Fruit fly (Drosophila melanogaster): ENCODE measurements around the gene CG8813.

The CG8813 gene

dm6 chr2L:2865560-2866309 lies 3.7 kb upstream of the CG8813 start (continued):
- TF ChIP-seq CG1832 (GFP tag; optimal IDR thresholded peaks at IDR 0.05) (no peak), CG4730 (GFP tag; IDR thresholded peaks at IDR 0.05) (no peak), Ets97D (GFP tag; optimal IDR thresholded peaks at IDR 0.05) (no peak), CG34376 (GFP tag; optimal IDR thresholded peaks at IDR 0.05) (peak; percentile 57), sug (tag; optimal IDR thresholded peaks at IDR 0.05) (peak; percentile 69), CHES-1-like (GFP tag; optimal IDR thresholded peaks at IDR 0.05) (no peak), CG33213 (GFP tag; optimal IDR thresholded peaks at IDR 0.05) (no peak), Bdp1 (GFP tag; optimal IDR thresholded peaks at IDR 0.05) (no peak), CG10543 (GFP tag; optimal IDR thresholded peaks at IDR 0.05) (peak; percentile 22), dm (GFP tag; optimal IDR thresholded peaks at IDR 0.05) (no peak), Sry-β (GFP tag; optimal IDR thresholded peaks at IDR 0.05) (no peak), BtbVII (GFP tag; optimal IDR thresholded peaks at IDR 0.05) (no peak), MESR4 (GFP tag; optimal IDR thresholded peaks at IDR 0.05) (no peak), CG9727 (GFP tag; optimal IDR thresholded peaks at IDR 0.05) (no peak), CG1529 (GFP tag; optimal IDR thresholded peaks at IDR 0.05) (no peak), NC2α (GFP tag; optimal IDR thresholded peaks at IDR 0.05) (no peak), hbn (GFP tag; IDR thresholded peaks at IDR 0.05; ENCODE audit: partially characterized antibody) (no peak), B-H1 (GFP tag; IDR thresholded peaks at IDR 0.05) (no peak), sd (tag; optimal IDR thresholded peaks at IDR 0.05) (peak; percentile 26), exex (tag; optimal IDR thresholded peaks at IDR 0.05) (peak; percentile 93), slou (GFP tag; optimal IDR thresholded peaks at IDR 0.05) (no peak), eve (GFP tag; optimal IDR thresholded peaks at IDR 0.05) (no peak), Hr51 (GFP tag; optimal IDR thresholded peaks at IDR 0.05) (no peak), CG18619 (GFP tag; optimal IDR thresholded peaks at IDR 0.05) (no peak), pum (GFP tag; optimal IDR thresholded peaks at IDR 0.05) (no peak), Pdp1 (GFP tag; optimal IDR thresholded peaks at IDR 0.05) (peak in 1 of 2 experiments; percentile 55), CG14710 (tag; optimal IDR thresholded peaks at IDR 0.05) (no peak), CG7556 (GFP tag; optimal IDR thresholded peaks at IDR 0.05) (no peak), C15 (GFP tag; IDR thresholded peaks at IDR 0.05) (no peak), CG6854 (GFP tag; optimal IDR thresholded peaks at IDR 0.05) (no peak), fd102C (GFP tag; optimal IDR thresholded peaks at IDR 0.05) (no peak), Kr (GFP tag; optimal IDR thresholded peaks at IDR 0.05) (no peak), Adf1 (GFP tag; IDR thresholded peaks at IDR 0.05) (no peak), Sry-δ (GFP tag; optimal IDR thresholded peaks at IDR 0.05) (peak; percentile 0), Nf-YC (tag; optimal IDR thresholded peaks at IDR 0.05) (no peak), CG7987 (GFP tag; optimal IDR thresholded peaks at IDR 0.05) (no peak), Deaf1 (tag; optimal IDR thresholded peaks at IDR 0.05) (peak; percentile 66), CG18011 (GFP tag; optimal IDR thresholded peaks at IDR 0.05) (peak; percentile 37), CG7357 (GFP tag; IDR thresholded peaks at IDR 0.05) (no peak), sr (GFP tag; IDR thresholded peaks at IDR 0.05) (no peak), CG15514 (GFP tag; optimal IDR thresholded peaks at IDR 0.05) (no peak), CG15269 (tag; optimal IDR thresholded peaks at IDR 0.05) (no peak), CG14965 (GFP tag; optimal IDR thresholded peaks at IDR 0.05; ENCODE audit: borderline replicate concordance) (no peak), CG3838 (GFP tag; optimal IDR thresholded peaks at IDR 0.05) (no peak), ftz-f1 (GFP tag; optimal IDR thresholded peaks at IDR 0.05) (no peak), gfzf (GFP tag; optimal IDR thresholded peaks at IDR 0.05) (no peak), HLHmδ (GFP tag; optimal IDR thresholded peaks at IDR 0.05) (no peak), CG9215 (GFP tag; IDR thresholded peaks at IDR 0.05) (no peak), NfI (GFP tag; optimal IDR thresholded peaks at IDR 0.05) (no peak)
